Fruit fly (Drosophila melanogaster): ENCODE measurements around the gene CG31523.

CG31523 gene

dm6 chr3R:4479038-4479988 is at the start of gene CG31523 (continued):
- no peak for TF ChIP-seq CG12744 (GFP tag; optimal IDR thresholded peaks at IDR 0.05)
- no peak for TF ChIP-seq Gug (GFP tag; IDR thresholded peaks at IDR 0.05)
- TF ChIP-seq zf30C (GFP tag; optimal IDR thresholded peaks at IDR 0.05), result no peak
- peak; percentile 85 for TF ChIP-seq Bgb (GFP tag; IDR thresholded peaks at IDR 0.05; ENCODE audit: partially characterized antibody)
- TF ChIP-seq ro (GFP tag; IDR thresholded peaks at IDR 0.05), result no peak
- no peak for TF ChIP-seq NfI (GFP tag; optimal IDR thresholded peaks at IDR 0.05)
- peak; percentile 11 for TF ChIP-seq Sox100B (GFP tag; optimal IDR thresholded peaks at IDR 0.05)
- TF ChIP-seq seq (GFP tag; IDR thresholded peaks at IDR 0.05), result no peak
- TF ChIP-seq CG2202 (tag; optimal IDR thresholded peaks at IDR 0.05), result no peak
- peak; percentile 63 for TF ChIP-seq unc-4 (GFP tag; IDR thresholded peaks at IDR 0.05; ENCODE audit: partially characterized antibody)
- peak in 1 of 3 experiments; percentile 12 for TF ChIP-seq lola (GFP tag; optimal IDR thresholded peaks at IDR 0.05)
- TF ChIP-seq CG6272 (GFP tag; IDR thresholded peaks at IDR 0.05), result no peak
- TF ChIP-seq ranshi (GFP tag; IDR thresholded peaks at IDR 0.05), result no peak
- no peak for TF ChIP-seq CG6854 (GFP tag; optimal IDR thresholded peaks at IDR 0.05)
- TF ChIP-seq p53 (GFP tag; optimal IDR thresholded peaks at IDR 0.05), result peak; percentile 15
- no peak for TF ChIP-seq fd64A (GFP tag; optimal IDR thresholded peaks at IDR 0.05)
- peak; percentile 19 for TF ChIP-seq CG4424 (GFP tag; optimal IDR thresholded peaks at IDR 0.05)
- no peak for TF ChIP-seq cwo (GFP tag; optimal IDR thresholded peaks at IDR 0.05)
- peak; percentile 78 for TF ChIP-seq CG13287 (GFP tag; IDR thresholded peaks at IDR 0.05; ENCODE audit: partially characterized antibody)
- TF ChIP-seq CG3847 (GFP tag; IDR thresholded peaks at IDR 0.05), result no peak
- no peak for TF ChIP-seq CG13424 (tag; optimal IDR thresholded peaks at IDR 0.05)
- 0 out of 3 replicates have a peak, but pooled peaks have one; percentile 56 for TF ChIP-seq vnd (GFP tag; IDR thresholded peaks at IDR 0.05; ENCODE audit: partially characterized antibody)
- peak; percentile 55; the same call in 2 of the 3 replicates for TF ChIP-seq CG14860 (GFP tag; IDR thresholded peaks at IDR 0.05; ENCODE audit: partially characterized antibody)
- no peak for TF ChIP-seq Camta (GFP tag; optimal IDR thresholded peaks at IDR 0.05)
- no peak for TF ChIP-seq ttk (GFP tag; IDR thresholded peaks at IDR 0.05)
- TF ChIP-seq CG10462 (GFP tag; optimal IDR thresholded peaks at IDR 0.05), result no peak
- peak; percentile 37; the same call in 1 of the 2 replicates for TF ChIP-seq ato (GFP tag; IDR thresholded peaks at IDR 0.05; ENCODE audit: partially characterized antibody)
- TF ChIP-seq pho (GFP tag; optimal IDR thresholded peaks at IDR 0.05), result no peak
- TF ChIP-seq CG9797 (GFP tag; optimal IDR thresholded peaks at IDR 0.05), result peak; percentile 42
- TF ChIP-seq Kr (GFP tag; optimal IDR thresholded peaks at IDR 0.05), result no peak
- peak; percentile 70; the same call in 2 of the 3 replicates for TF ChIP-seq CG34224 (GFP tag; IDR thresholded peaks at IDR 0.05; ENCODE audit: partially characterized antibody)
- no peak for TF ChIP-seq her (GFP tag; optimal IDR thresholded peaks at IDR 0.05)
- TF ChIP-seq MTF-1 (GFP tag; optimal IDR thresholded peaks at IDR 0.05; ENCODE audit: borderline replicate concordance), result no peak
- no peak for TF ChIP-seq ssp (GFP tag; IDR thresholded peaks at IDR 0.05)
- no peak for TF ChIP-seq Atf6 (GFP tag; IDR thresholded peaks at IDR 0.05)
- TF ChIP-seq nom (GFP tag; optimal IDR thresholded peaks at IDR 0.05), result no peak
- TF ChIP-seq mld (GFP tag; IDR thresholded peaks at IDR 0.05; ENCODE audit: partially characterized antibody), result no peak
- no peak for TF ChIP-seq sim (GFP tag; IDR thresholded peaks at IDR 0.05)
- no peak for TF ChIP-seq bcd (GFP tag; optimal IDR thresholded peaks at IDR 0.05)
- no peak for TF ChIP-seq Jarid2 (GFP tag; optimal IDR thresholded peaks at IDR 0.05)
- TF ChIP-seq CG15514 (GFP tag; optimal IDR thresholded peaks at IDR 0.05), result peak; percentile 49
- no peak for TF ChIP-seq Xrp1 (GFP tag; IDR thresholded peaks at IDR 0.05)
- TF ChIP-seq zen2 (GFP tag; IDR thresholded peaks at IDR 0.05; ENCODE audit: partially characterized antibody), result peak; percentile 62; the same call in 2 of the 3 replicates
- TF ChIP-seq Bteb2 (GFP tag; optimal IDR thresholded peaks at IDR 0.05), result no peak
- TF ChIP-seq row (GFP tag; IDR thresholded peaks at IDR 0.05), result peak; percentile 89
- TF ChIP-seq CG14441 (GFP tag; IDR thresholded peaks at IDR 0.05), result no peak
- no peak for TF ChIP-seq CG10543 (GFP tag; optimal IDR thresholded peaks at IDR 0.05)
